Worm (Caenorhabditis elegans) whole organism, L1 larva: ENCODE results near the gene hpd-1.
A peak's percentile ranks its signal among the peaks of the same experiment; 100 is the strongest.

Experiments used
- F16B12.6 ChIP-seq: fragments of 150-350 bp; optimal IDR thresholded peaks from 2 replicates; lab custom pipeline; 2014; ENCODE audit warnings: missing biosample characterization, missing genetic modification characterization
- Y116A8C.19 ChIP-seq: sonication (generic microtip); optimal IDR thresholded peaks from 2 replicates; lab custom pipeline; 2016; ENCODE audit warnings: missing compliant biosample characterization, missing genetic modification characterization, borderline replicate concordance
- blmp-1 ChIP-seq: fragments of 150-350 bp; optimal IDR thresholded peaks from 2 replicates; lab custom pipeline; 2014; ENCODE audit warnings: missing biosample characterization, missing genetic modification characterization
- ceh-90 ChIP-seq: sonication (generic microtip); optimal IDR thresholded peaks from 2 replicates; lab custom pipeline; 2016; ENCODE audit warnings: missing genetic modification characterization, missing compliant biosample characterization
- dpl-1 ChIP-seq, 3 experiments: fragments of 150-350 bp in 2 of 3; sonication (generic microtip) in 1 of 3; optimal IDR thresholded peaks; 2 replicates each; lab custom pipeline; 2014 to 2017; ENCODE audit warnings: missing biosample characterization in 3 of 3, missing genetic modification characterization in 3 of 3, missing genetic modification reagents in 3 of 3
- efl-1 ChIP-seq, 4 experiments: fragments of 150-350 bp; optimal IDR thresholded peaks in 3 of 4; peaks in 1 of 4; 1 replicate in 1 of 4; 2 replicates in 3 of 4; lab custom pipeline; 2014; ENCODE audit warnings: missing biosample characterization in 2 of 4, missing genetic modification characterization in 2 of 4, missing genetic modification reagents in 2 of 4
- elt-2 ChIP-seq: sonication (generic microtip); optimal IDR thresholded peaks from 2 replicates; lab custom pipeline; 2016; ENCODE audit warnings: missing genetic modification characterization, mild to moderate bottlenecking, inconsistent platforms, missing compliant biosample characterization, missing genetic modification reagents
- elt-3 ChIP-seq, 6 experiments: fragments of 150-350 bp in 1 of 6; sonication (generic microtip); optimal IDR thresholded peaks; 2 replicates each; lab custom pipeline; 2017 to 2018; ENCODE audit warnings: missing biosample characterization in 6 of 6, missing genetic modification characterization in 6 of 6, inconsistent platforms in 1 of 6
- grh-1 ChIP-seq: fragments of 200-800 bp; sonication (Bioruptor generic); IDR thresholded peaks from 2 replicates; pipeline ENCODE4 v1.3.6; 2022; ENCODE audit warnings: missing genetic modification reagents, missing genetic modification characterization, missing compliant biosample characterization
- hlh-17 ChIP-seq: fragments of 200-800 bp; sonication (Bioruptor generic); optimal IDR thresholded peaks from 2 replicates; lab custom pipeline; 2018; ENCODE audit warnings: missing genetic modification characterization, mild to moderate bottlenecking, missing compliant biosample characterization, moderate library complexity, borderline replicate concordance
- isw-1 ChIP-seq: fragments of 200-800 bp; sonication (Bioruptor generic); IDR thresholded peaks from 2 replicates; pipeline ENCODE4 v1.3.6; 2022; ENCODE audit warnings: missing genetic modification characterization, missing compliant biosample characterization
- jun-1 ChIP-seq: fragments of 150-350 bp; optimal IDR thresholded peaks from 2 replicates; lab custom pipeline; 2014; ENCODE audit warnings: missing biosample characterization, missing genetic modification reagents, missing genetic modification characterization
- lin-14 ChIP-seq: fragments of 200-800 bp; sonication (Bioruptor generic); optimal IDR thresholded peaks from 2 replicates; lab custom pipeline; 2018; ENCODE audit warnings: mild to moderate bottlenecking, missing genetic modification characterization, moderate library complexity, missing compliant biosample characterization
- lin-35 ChIP-seq, 2 experiments: fragments of 150-350 bp; optimal IDR thresholded peaks; 2 replicates each; lab custom pipeline; 2014; ENCODE audit warnings: missing biosample characterization in 2 of 2, missing genetic modification characterization in 2 of 2, missing genetic modification reagents in 2 of 2
- lin-39 ChIP-seq: fragments of 150-350 bp; optimal IDR thresholded peaks from 2 replicates; lab custom pipeline; 2014; ENCODE audit warnings: missing biosample characterization, missing genetic modification reagents, missing genetic modification characterization
- lir-3 ChIP-seq: sonication (generic microtip); optimal IDR thresholded peaks from 2 replicates; lab custom pipeline; 2016; ENCODE audit warnings: mild to moderate bottlenecking, missing genetic modification characterization, moderate library complexity, missing compliant biosample characterization; ENCODE audit not compliant: poor library complexity
- lsy-2 ChIP-seq, 2 experiments: fragments of 150-350 bp; optimal IDR thresholded peaks; 2 replicates each; lab custom pipeline; 2014; ENCODE audit warnings: missing biosample characterization in 2 of 2, missing genetic modification characterization in 2 of 2
- mab-9 ChIP-seq: fragments of 200-800 bp; sonication (Bioruptor generic); IDR thresholded peaks from 2 replicates; pipeline ENCODE4 v1.3.6; 2022; ENCODE audit warnings: missing genetic modification reagents, missing genetic modification characterization, missing compliant biosample characterization
- mdl-1 ChIP-seq, 2 experiments: fragments of 150-350 bp; optimal IDR thresholded peaks; 2 replicates each; lab custom pipeline; 2014 to 2017; ENCODE audit warnings: missing biosample characterization in 2 of 2, missing genetic modification characterization in 2 of 2, inconsistent platforms in 1 of 2
- mep-1 ChIP-seq: fragments of 150-350 bp; optimal IDR thresholded peaks from 2 replicates; lab custom pipeline; 2014; ENCODE audit warnings: missing biosample characterization, missing genetic modification characterization
- nhr-19 ChIP-seq: fragments of 200-800 bp; sonication (Bioruptor generic); conservative IDR thresholded peaks from 2 replicates; pipeline ENCODE4 v1.3.6; 2022; ENCODE audit warnings: missing genetic modification characterization, missing compliant biosample characterization
- nhr-20 ChIP-seq: sonication (generic microtip); optimal IDR thresholded peaks from 2 replicates; lab custom pipeline; 2016; ENCODE audit warnings: mild to moderate bottlenecking, missing genetic modification characterization, missing compliant biosample characterization
- nhr-71 ChIP-seq: sonication (generic microtip); optimal IDR thresholded peaks from 2 replicates; lab custom pipeline; 2016; ENCODE audit warnings: mild to moderate bottlenecking, missing genetic modification characterization, moderate library complexity, missing compliant biosample characterization
- nhr-85 ChIP-seq: sonication (generic microtip); peaks from one replicate; lab custom pipeline; 2016; ENCODE audit warnings: missing genetic modification characterization, inconsistent platforms, missing compliant biosample characterization
- nhr-90 ChIP-seq: sonication (generic microtip); optimal IDR thresholded peaks from 2 replicates; lab custom pipeline; 2016; ENCODE audit warnings: mild to moderate bottlenecking, missing genetic modification characterization, missing compliant biosample characterization; ENCODE audit not compliant: poor library complexity
- snpc-4 ChIP-seq: fragments of 150-350 bp; optimal IDR thresholded peaks from 2 replicates; lab custom pipeline; 2014; ENCODE audit warnings: missing biosample characterization, missing genetic modification characterization
- snu-23 ChIP-seq: sonication (generic microtip); optimal IDR thresholded peaks from 2 replicates; lab custom pipeline; 2016; ENCODE audit warnings: missing genetic modification characterization, missing compliant biosample characterization
- sup-37 ChIP-seq: fragments of 200-800 bp; sonication (Bioruptor generic); optimal IDR thresholded peaks from 2 replicates; lab custom pipeline; 2018; ENCODE audit warnings: mild to moderate bottlenecking, missing genetic modification characterization, missing compliant biosample characterization
- unc-130 ChIP-seq: fragments of 150-350 bp; optimal IDR thresholded peaks from 2 replicates; lab custom pipeline; 2017; ENCODE audit warnings: missing biosample characterization, missing genetic modification characterization, inconsistent platforms
- vab-15 ChIP-seq: sonication (generic microtip); optimal IDR thresholded peaks from 2 replicates; lab custom pipeline; 2017; ENCODE audit warnings: missing genotype, mild to moderate bottlenecking, missing genetic modification characterization, missing compliant biosample characterization
- zip-4 ChIP-seq: fragments of 200-800 bp; sonication (Bioruptor generic); optimal IDR thresholded peaks from 2 replicates; lab custom pipeline; 2018; ENCODE audit warnings: mild to moderate bottlenecking, missing genetic modification characterization, moderate library complexity, missing compliant biosample characterization
- ztf-4 ChIP-seq: fragments of 150-350 bp; optimal IDR thresholded peaks from 2 replicates; lab custom pipeline; 2014; ENCODE audit warnings: missing biosample characterization, missing genetic modification characterization

hpd-1 gene

DNA sequence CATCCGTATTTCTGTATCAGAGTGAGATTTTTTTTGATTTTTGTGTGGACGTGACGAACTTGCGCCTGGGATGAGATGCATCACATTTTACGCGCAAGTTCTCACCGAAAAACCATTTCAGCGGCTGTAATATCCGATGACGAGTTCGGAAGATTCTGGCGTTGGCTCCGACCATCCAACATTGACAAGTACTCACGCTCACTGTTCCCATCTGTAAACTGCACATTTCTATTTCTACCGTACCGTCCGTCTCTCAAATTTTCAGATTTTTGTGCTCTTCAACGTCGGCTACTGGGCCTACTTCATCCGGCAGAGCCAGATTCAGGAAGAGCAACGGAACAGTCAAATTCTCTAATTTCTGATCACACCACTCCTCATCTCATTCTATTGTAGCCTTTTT, 7.9 kb upstream of the hpd-1 start:
- TF ChIP-seq sup-37 (GFP tag; lab: Kevin White, UChicago), result no peak
- no peak for TF ChIP-seq grh-1 (GFP tag; lab: Robert Waterston, UW)
- TF ChIP-seq vab-15 (tag; lab: Kevin White, UChicago), result no peak
- no peak for TF ChIP-seq snu-23
- TF ChIP-seq isw-1 (GFP tag; lab: Robert Waterston, UW), result no peak
- no peak for TF ChIP-seq efl-1 (optimal IDR thresholded peaks at IDR 0.05; lab: Kevin White, UChicago)
- peak in 1 of 2 experiments; percentile 79 for TF ChIP-seq efl-1 (GFP tag; optimal IDR thresholded peaks at IDR 0.05 in 1 of 2; lab: Kevin White, UChicago)

DNA sequence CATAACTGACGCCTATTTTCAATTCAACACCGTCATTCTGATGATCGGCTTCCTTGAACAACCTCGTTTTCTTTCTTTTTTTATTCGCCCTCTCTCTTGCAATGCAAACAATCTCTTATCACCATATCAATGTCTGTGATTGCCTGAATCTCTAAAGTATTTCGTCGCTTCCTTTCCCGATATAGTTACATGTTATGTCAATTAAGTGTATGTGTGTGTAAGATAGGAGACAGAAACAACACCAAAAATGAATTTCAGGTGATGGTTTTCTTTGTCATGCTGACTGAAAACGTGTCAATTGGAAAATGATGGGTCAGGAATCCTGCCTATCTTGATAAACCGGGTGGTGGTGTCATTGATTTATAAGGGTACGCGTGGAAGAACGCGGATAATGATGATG, 2.0 kb upstream of the hpd-1 start:
- peak in 1 of 2 experiments; percentile 72 for TF ChIP-seq lin-35 (GFP tag; optimal IDR thresholded peaks at IDR 0.05; lab: Kevin White, UChicago)
- TF ChIP-seq unc-130, result no peak
- TF ChIP-seq elt-2 (tag; lab: Kevin White, UChicago), result peak; percentile 76
- no peak for TF ChIP-seq lir-3 (tag; lab: Kevin White, UChicago)
- TF ChIP-seq mab-9 (GFP tag; lab: Robert Waterston, UW), result no peak
- TF ChIP-seq lsy-2 (tag; optimal IDR thresholded peaks at IDR 0.05; lab: Kevin White, UChicago), result peak in 1 of 2 experiments; percentile 26
- TF ChIP-seq nhr-85, result peak; percentile 69
- peak; percentile 14 for TF ChIP-seq blmp-1 (tag; lab: Kevin White, UChicago)
- TF ChIP-seq mdl-1 (tag; optimal IDR thresholded peaks at IDR 0.05; lab: Kevin White, UChicago), result peak in 1 of 2 experiments; percentile 45
- TF ChIP-seq Y116A8C.19, result no peak
- TF ChIP-seq elt-3 (tag; optimal IDR thresholded peaks at IDR 0.05; lab: Kevin White, UChicago), result peak in 5 of 6 experiments; percentile 48 to 95 (median 70)
- TF ChIP-seq mep-1 (tag; lab: Kevin White, UChicago), result peak; percentile 44
- TF ChIP-seq hlh-17 (GFP tag; lab: Kevin White, UChicago), result no peak
- TF ChIP-seq nhr-20, result peak; percentile 28
- peak; percentile 36 for TF ChIP-seq snu-23
- TF ChIP-seq nhr-90 (tag; lab: Kevin White, UChicago), result peak; percentile 26
- TF ChIP-seq jun-1 (tag; lab: Kevin White, UChicago), result peak; percentile 62
- peak; percentile 59 for TF ChIP-seq lin-14 (GFP tag; lab: Kevin White, UChicago)
- no peak for TF ChIP-seq efl-1 (optimal IDR thresholded peaks at IDR 0.05; lab: Kevin White, UChicago)
- TF ChIP-seq efl-1 (GFP tag; optimal IDR thresholded peaks at IDR 0.05 in 1 of 2; lab: Kevin White, UChicago), result peak in 1 of 2 experiments; percentile 91
- TF ChIP-seq F16B12.6 (tag; lab: Kevin White, UChicago), result no peak
- no peak for TF ChIP-seq lin-39 (tag; lab: Kevin White, UChicago)
- TF ChIP-seq nhr-71 (tag; lab: Kevin White, UChicago), result peak; percentile 23

DNA sequence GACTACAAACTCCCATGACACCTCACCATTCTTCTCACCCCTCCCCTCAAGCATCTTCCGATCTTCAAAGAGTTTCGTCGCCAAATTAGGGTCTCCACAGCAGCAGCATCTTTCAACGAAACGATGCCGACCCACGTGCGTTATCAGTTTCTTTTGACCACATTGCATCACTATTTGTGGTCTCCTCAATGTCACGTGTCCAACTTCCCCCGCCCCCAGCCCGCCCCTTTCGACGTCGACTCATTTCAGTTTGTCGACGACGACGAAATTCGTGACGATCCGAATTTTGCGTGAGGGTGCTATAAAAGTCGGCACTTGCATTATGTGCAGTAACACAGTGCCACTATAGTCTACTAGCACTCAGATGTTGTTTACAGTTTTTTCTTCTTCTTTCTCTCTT, 1.1 kb upstream of the hpd-1 start:
- no peak for TF ChIP-seq zip-4 (GFP tag; lab: Kevin White, UChicago)
- peak; percentile 62 for TF ChIP-seq nhr-19 (GFP tag; lab: Robert Waterston, UW)
- TF ChIP-seq ztf-4 (tag; lab: Kevin White, UChicago), result peak; percentile 14
- TF ChIP-seq elt-2 (tag; lab: Kevin White, UChicago), result peak; percentile 80
- TF ChIP-seq lin-39 (tag; lab: Kevin White, UChicago), result no peak
- TF ChIP-seq blmp-1 (tag; lab: Kevin White, UChicago), result peak; percentile 33
- peak; percentile 88 for TF ChIP-seq nhr-85
- no peak for TF ChIP-seq dpl-1 (GFP tag; optimal IDR thresholded peaks at IDR 0.05; lab: Kevin White, UChicago)
- TF ChIP-seq nhr-20, result peak; percentile 55
- TF ChIP-seq snu-23, result peak; percentile 29
- no peak for TF ChIP-seq snpc-4 (tag; lab: Kevin White, UChicago)
- TF ChIP-seq nhr-90 (tag; lab: Kevin White, UChicago), result peak; percentile 23
- no peak for TF ChIP-seq hlh-17 (GFP tag; lab: Kevin White, UChicago)
- peak; percentile 58 for TF ChIP-seq nhr-71 (tag; lab: Kevin White, UChicago)
- peak; percentile 70 for TF ChIP-seq lin-14 (GFP tag; lab: Kevin White, UChicago)
- TF ChIP-seq ceh-90 (tag; lab: Kevin White, UChicago), result no peak
- no peak for TF ChIP-seq efl-1 (optimal IDR thresholded peaks at IDR 0.05; lab: Kevin White, UChicago)
- TF ChIP-seq efl-1 (GFP tag; optimal IDR thresholded peaks at IDR 0.05 in 1 of 2; lab: Kevin White, UChicago), result peak in 1 of 2 experiments; percentile 64
- TF ChIP-seq lin-35 (GFP tag; optimal IDR thresholded peaks at IDR 0.05; lab: Kevin White, UChicago), result peak in 1 of 2 experiments; percentile 59
- peak; percentile 29 to 90 for TF ChIP-seq mdl-1 (tag; optimal IDR thresholded peaks at IDR 0.05; lab: Kevin White, UChicago)
- 0 out of 2 replicates have a peak, but pooled peaks have one; percentile 50 for TF ChIP-seq grh-1 (GFP tag; lab: Robert Waterston, UW)
- TF ChIP-seq elt-3 (tag; optimal IDR thresholded peaks at IDR 0.05; lab: Kevin White, UChicago), result peak in 5 of 6 experiments; percentile 14 to 69 (median 63)
